Fruit fly (Drosophila melanogaster) whole organism, embryonic: ENCODE measurements around the gene Ada1-2.
A peak's percentile ranks its signal among the peaks of the same experiment; 100 is the strongest.

ENCODE experiments used
- B-H1 ChIP-seq: fragments of 200-800 bp; sonication (Bioruptor generic); IDR thresholded peaks from 3 replicates; pipeline ENCODE4 v1.3.6; 2022; ENCODE audit warnings: missing biosample characterization, missing genetic modification characterization
- B-H2 ChIP-seq: fragments of 200-800 bp; sonication (Bioruptor generic); optimal IDR thresholded peaks from 2 replicates; lab custom pipeline; 2018; ENCODE audit warnings: missing biosample characterization, mild to moderate bottlenecking, missing genetic modification characterization
- C15 ChIP-seq: fragments of 200-800 bp; sonication (Bioruptor generic); IDR thresholded peaks from 3 replicates; pipeline ENCODE4 v1.3.6; 2022; ENCODE audit warnings: missing biosample characterization, missing genetic modification characterization
- CG10462 ChIP-seq: fragments of 200-800 bp; sonication (Bioruptor generic); optimal IDR thresholded peaks from 2 replicates; lab custom pipeline; 2016; ENCODE audit warnings: missing biosample characterization, missing genetic modification characterization
- CG13775 ChIP-seq: fragments of 200-800 bp; sonication (Bioruptor generic); optimal IDR thresholded peaks from 3 replicates; lab custom pipeline; 2017; ENCODE audit warnings: missing biosample characterization, mild to moderate bottlenecking, missing genetic modification characterization
- CG14710 ChIP-seq: fragments of 200-800 bp; sonication (Bioruptor generic); optimal IDR thresholded peaks from 3 replicates; lab custom pipeline; 2019; ENCODE audit warnings: missing biosample characterization, mild to moderate bottlenecking, missing genetic modification characterization, moderate library complexity
- CG16815 ChIP-seq: fragments of 200-800 bp; sonication (Bioruptor generic); optimal IDR thresholded peaks from 3 replicates; lab custom pipeline; 2017; ENCODE audit warnings: missing biosample characterization, mild to moderate bottlenecking, missing genetic modification characterization
- CG17186 ChIP-seq: fragments of 200-800 bp; sonication (Bioruptor generic); optimal IDR thresholded peaks from 3 replicates; lab custom pipeline; 2017; ENCODE audit warnings: missing biosample characterization, missing genetic modification reagents, missing genetic modification characterization
- CG18262 ChIP-seq: fragments of 200-800 bp; optimal IDR thresholded peaks from 3 replicates; lab custom pipeline; 2019; ENCODE audit warnings: missing biosample characterization, mild to moderate bottlenecking, missing genetic modification characterization, moderate library complexity
- CG3065 ChIP-seq: fragments of 200-800 bp; sonication (Bioruptor generic); optimal IDR thresholded peaks from 2 replicates; lab custom pipeline; 2016; ENCODE audit warnings: missing biosample characterization, missing genetic modification characterization
- CG32532 ChIP-seq: fragments of 200-800 bp; sonication (Bioruptor generic); IDR thresholded peaks from 2 replicates; pipeline ENCODE4 v1.3.6; 2022; ENCODE audit warnings: missing biosample characterization, missing genetic modification characterization
- CG3281 ChIP-seq: fragments of 200-800 bp; sonication (Bioruptor generic); optimal IDR thresholded peaks from 3 replicates; lab custom pipeline; 2017; ENCODE audit warnings: missing biosample characterization, mild to moderate bottlenecking, missing genetic modification characterization
- CG3995 ChIP-seq: fragments of 200-800 bp; sonication (Bioruptor generic); optimal IDR thresholded peaks from 3 replicates; lab custom pipeline; 2016; ENCODE audit warnings: missing biosample characterization, missing genetic modification characterization
- CG4424 ChIP-seq: fragments of 200-800 bp; sonication (Bioruptor generic); optimal IDR thresholded peaks from 3 replicates; lab custom pipeline; 2016; ENCODE audit warnings: missing biosample characterization, missing genetic modification characterization
- CG4820 ChIP-seq: fragments of 200-800 bp; sonication (Bioruptor generic); optimal IDR thresholded peaks from 3 replicates; lab custom pipeline; 2016; ENCODE audit warnings: missing biosample characterization, missing genetic modification characterization
- CG5245 ChIP-seq: fragments of 200-800 bp; sonication (Bioruptor generic); optimal IDR thresholded peaks from 3 replicates; lab custom pipeline; 2016; ENCODE audit warnings: missing biosample characterization, missing genetic modification characterization
- CG6175 ChIP-seq: fragments of 200-800 bp; sonication (Bioruptor generic); IDR thresholded peaks from 3 replicates; pipeline ENCODE4 v1.3.6; 2022; ENCODE audit warnings: missing biosample characterization, missing genetic modification characterization
- CG6765 ChIP-seq: fragments of 200-800 bp; sonication (Bioruptor generic); optimal IDR thresholded peaks from 3 replicates; lab custom pipeline; 2017; ENCODE audit warnings: missing biosample characterization, mild to moderate bottlenecking, missing genetic modification characterization
- CG7271 ChIP-seq: fragments of 200-800 bp; sonication (Bioruptor generic); optimal IDR thresholded peaks from 2 replicates; lab custom pipeline; 2018; ENCODE audit warnings: missing biosample characterization, mild to moderate bottlenecking, missing genetic modification characterization, moderate library complexity
- CG8765 ChIP-seq: fragments of 200-800 bp; sonication (Bioruptor generic); IDR thresholded peaks from 2 replicates; pipeline ENCODE4 v1.3.6; 2022; ENCODE audit warnings: missing biosample characterization, missing genetic modification characterization
- Dfd ChIP-seq, 2 experiments: fragments of >200 bp; optimal IDR thresholded peaks; 2 replicates each; lab custom pipeline; 2017; ENCODE audit warnings: missing biosample characterization in 2 of 2, missing genetic modification characterization in 2 of 2
- Fer2 ChIP-seq: fragments of 200-800 bp; sonication (Bioruptor generic); optimal IDR thresholded peaks from 2 replicates; lab custom pipeline; 2018; ENCODE audit warnings: missing biosample characterization, mild to moderate bottlenecking, missing genetic modification characterization, moderate library complexity
- HmgD ChIP-seq: fragments of 200-800 bp; sonication (Bioruptor generic); optimal IDR thresholded peaks from 3 replicates; lab custom pipeline; 2016; ENCODE audit warnings: missing biosample characterization, missing genetic modification characterization
- Hr78 ChIP-seq, 2 experiments: fragments of 200-800 bp in 1 of 2; fragments of >200 bp in 1 of 2; sonication (Bioruptor generic) in 1 of 2; optimal IDR thresholded peaks; 2 replicates each; lab custom pipeline; 2017 to 2019; ENCODE audit warnings: missing biosample characterization in 2 of 2, missing genetic modification characterization in 2 of 2, mild to moderate bottlenecking in 1 of 2, moderate library complexity in 1 of 2
- MBD-R2 ChIP-seq: fragments of 200-800 bp; sonication (Bioruptor generic); IDR thresholded peaks from 2 replicates; pipeline ENCODE4 v1.3.6; 2022; ENCODE audit warnings: missing biosample characterization, missing genetic modification characterization
- MESR4 ChIP-seq: fragments of 200-800 bp; sonication (Bioruptor generic); optimal IDR thresholded peaks from 2 replicates; lab custom pipeline; 2018; ENCODE audit warnings: missing biosample characterization, mild to moderate bottlenecking, missing genetic modification characterization, moderate library complexity
- MTF-1 ChIP-seq: fragments of 200-800 bp; sonication (Bioruptor generic); optimal IDR thresholded peaks from 2 replicates; lab custom pipeline; 2018; ENCODE audit warnings: missing biosample characterization, mild to moderate bottlenecking, missing genetic modification characterization, borderline replicate concordance
- NK7.1 ChIP-seq: fragments of 200-800 bp; sonication (Bioruptor generic); optimal IDR thresholded peaks from 3 replicates; lab custom pipeline; 2016; ENCODE audit warnings: missing biosample characterization, missing genetic modification characterization
- Nf-YA ChIP-seq: fragments of 200-800 bp; sonication (Bioruptor generic); IDR thresholded peaks from 2 replicates; pipeline ENCODE4 v1.3.6; 2022; ENCODE audit warnings: missing biosample characterization, missing genetic modification characterization
- PHDP ChIP-seq: fragments of 200-800 bp; sonication (Bioruptor generic); optimal IDR thresholded peaks from 3 replicates; lab custom pipeline; 2018; ENCODE audit warnings: missing biosample characterization, mild to moderate bottlenecking, missing genetic modification characterization, moderate library complexity
- Sry-β ChIP-seq: fragments of 200-800 bp; sonication (Bioruptor generic); optimal IDR thresholded peaks from 2 replicates; lab custom pipeline; 2018; ENCODE audit warnings: missing biosample characterization, mild to moderate bottlenecking, missing genetic modification characterization, moderate library complexity
- Taf1 ChIP-seq: fragments of 200-800 bp; sonication (Bioruptor generic); IDR thresholded peaks from 2 replicates; pipeline ENCODE4 v1.3.6; 2022; ENCODE audit warnings: missing biosample characterization, missing genetic modification characterization
- abd-A ChIP-seq: fragments of 200-800 bp; sonication (Bioruptor generic); optimal IDR thresholded peaks from 3 replicates; lab custom pipeline; 2019; ENCODE audit warnings: missing biosample characterization, mild to moderate bottlenecking, missing genetic modification characterization, moderate library complexity
- amos ChIP-seq: fragments of 200-800 bp; sonication (Bioruptor generic); IDR thresholded peaks from 2 replicates; pipeline ENCODE4 v1.3.6; 2022; ENCODE audit warnings: missing biosample characterization, missing genetic modification characterization; ENCODE audit not compliant: partially characterized antibody
- ara ChIP-seq: fragments of 200-800 bp; sonication (Bioruptor generic); IDR thresholded peaks from 2 replicates; pipeline ENCODE4 v1.3.6; 2022; ENCODE audit warnings: missing biosample characterization, missing genetic modification characterization
- dpn ChIP-seq, 2 experiments: fragments of 200-800 bp; sonication (Bioruptor generic); optimal IDR thresholded peaks; 3 replicates each; lab custom pipeline; 2016; ENCODE audit warnings: missing biosample characterization in 2 of 2, missing genetic modification characterization in 2 of 2
- dysf ChIP-seq: fragments of 200-800 bp; sonication (Bioruptor generic); IDR thresholded peaks from 3 replicates; pipeline ENCODE4 v1.3.6; 2022; ENCODE audit warnings: missing biosample characterization, missing genetic modification characterization
- emc ChIP-seq: fragments of 200-800 bp; sonication (Bioruptor generic); optimal IDR thresholded peaks from 2 replicates; lab custom pipeline; 2016; ENCODE audit warnings: missing biosample characterization, missing genetic modification characterization
- eve ChIP-seq, 2 experiments: fragments of >200 bp; optimal IDR thresholded peaks; 2 replicates each; lab custom pipeline; 2017; ENCODE audit warnings: missing biosample characterization in 2 of 2, missing genetic modification characterization in 2 of 2
- exex ChIP-seq: fragments of 200-800 bp; sonication (Bioruptor generic); optimal IDR thresholded peaks from 4 replicates; lab custom pipeline; 2018; ENCODE audit warnings: missing biosample characterization, mild to moderate bottlenecking, missing genetic modification characterization, moderate library complexity
- fd102C ChIP-seq: fragments of 200-800 bp; sonication (Bioruptor generic); optimal IDR thresholded peaks from 2 replicates; lab custom pipeline; 2018; ENCODE audit warnings: missing biosample characterization, mild to moderate bottlenecking, missing genetic modification characterization, moderate library complexity
- gfzf ChIP-seq: fragments of 200-800 bp; sonication (Bioruptor generic); optimal IDR thresholded peaks from 2 replicates; lab custom pipeline; 2016; ENCODE audit warnings: missing biosample characterization, mild to moderate bottlenecking, missing genetic modification characterization, moderate library complexity
- insv ChIP-seq, 2 experiments: fragments of 200-800 bp; sonication (Bioruptor generic); optimal IDR thresholded peaks; 3 replicates each; lab custom pipeline; 2016 to 2018; ENCODE audit warnings: missing biosample characterization in 2 of 2, missing genetic modification characterization in 2 of 2
- jumu ChIP-seq: fragments of 200-800 bp; sonication (Bioruptor generic); optimal IDR thresholded peaks from 3 replicates; lab custom pipeline; 2016; ENCODE audit warnings: missing biosample characterization, missing genetic modification characterization
- kay ChIP-seq: fragments of 200-800 bp; sonication (Bioruptor generic); optimal IDR thresholded peaks from 2 replicates; lab custom pipeline; 2016; ENCODE audit warnings: missing biosample characterization, missing genetic modification characterization
- kni ChIP-seq: fragments of 200-800 bp; sonication (Bioruptor generic); optimal IDR thresholded peaks from 3 replicates; lab custom pipeline; 2017; ENCODE audit warnings: mild to moderate bottlenecking, missing biosample characterization, missing genetic modification reagents, missing genetic modification characterization
- nerfin-1 ChIP-seq: fragments of 200-800 bp; sonication (Bioruptor generic); optimal IDR thresholded peaks from 3 replicates; lab custom pipeline; 2019; ENCODE audit warnings: missing biosample characterization, mild to moderate bottlenecking, missing genetic modification characterization, moderate library complexity
- pzg ChIP-seq: fragments of 200-800 bp; sonication (Bioruptor generic); optimal IDR thresholded peaks from 3 replicates; lab custom pipeline; 2018; ENCODE audit warnings: missing biosample characterization, mild to moderate bottlenecking, missing genetic modification characterization, moderate library complexity
- wor ChIP-seq: fragments of 200-800 bp; sonication (Bioruptor generic); IDR thresholded peaks from 2 replicates; pipeline ENCODE4 v1.3.6; 2022; ENCODE audit warnings: missing biosample characterization, missing genetic modification characterization

The Ada1-2 gene

DNA sequence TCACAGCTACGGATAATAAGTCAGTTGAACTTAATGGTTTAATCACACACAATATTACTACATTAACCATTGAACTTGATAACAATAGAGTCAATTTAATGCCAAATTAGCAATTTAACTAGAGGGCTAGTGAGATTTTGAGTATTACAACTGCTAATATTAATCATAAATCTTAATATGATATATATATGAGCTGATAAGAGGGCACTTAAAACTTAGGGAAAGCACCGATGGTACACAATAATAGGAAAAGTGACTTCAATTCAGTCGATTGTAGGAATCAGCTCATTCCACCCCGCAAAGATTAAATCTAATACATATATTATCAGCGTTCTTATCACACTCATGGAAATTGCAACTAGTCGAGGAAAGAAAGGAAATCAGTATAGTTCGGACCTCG is 11.5 kb upstream of the Ada1-2 start, which contains the start of gene CG16965:
Gene CG16965 (plus strand): TSS at position 382 of the 400 bp plus-strand sequence.
- TF ChIP-seq emc (GFP tag; lab: Kevin White, UChicago), result no peak
- TF ChIP-seq exex, result peak; percentile 59
- no peak for TF ChIP-seq CG6765 (GFP tag; lab: Kevin White, UChicago)
- TF ChIP-seq wor (GFP tag; lab: Robert Waterston, UW), result no peak
- no peak for TF ChIP-seq nerfin-1 (tag; lab: Kevin White, UChicago)
- TF ChIP-seq B-H2, result no peak
- no peak for TF ChIP-seq amos (GFP tag; lab: Robert Waterston, UW)

DNA sequence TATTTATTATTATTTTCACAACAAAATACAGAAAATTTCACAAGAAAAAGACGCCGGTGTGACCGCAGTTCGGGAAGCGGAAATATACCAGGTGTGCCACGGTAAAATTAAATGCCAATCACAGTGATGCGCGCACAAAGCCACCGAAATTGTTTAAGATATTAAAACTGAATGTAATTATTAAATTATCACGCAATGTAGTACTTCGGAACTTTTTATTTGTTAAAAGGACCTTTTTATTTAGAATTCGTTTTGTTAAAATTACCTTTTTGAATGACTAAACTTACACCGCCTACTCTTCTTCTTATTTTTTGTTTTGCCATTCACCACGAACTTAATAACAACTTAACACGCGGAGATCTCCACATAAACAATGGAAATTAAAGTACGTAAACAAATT is 4.8 kb upstream of the Ada1-2 start, which contains the start of the genes CG6686 and CG34163:
Gene CG6686 (minus strand): TSS at position 95 of the 400 bp plus-strand sequence.
Gene CG34163 (plus strand): TSS at position 326 of the 400 bp plus-strand sequence.
- TF ChIP-seq abd-A (tag; lab: Kevin White, UChicago) (no peak), CG4820 (peak; percentile 42), C15 (no peak), Fer2 (tag; lab: Kevin White, UChicago) (no peak), ara (GFP tag; lab: Robert Waterston, UW) (peak; percentile 34; the same call in 1 of the 2 replicates), fd102C (no peak), CG14710 (peak; percentile 83), Hr78 (GFP tag; optimal IDR thresholded peaks at IDR 0.05; lab: Kevin White, UChicago) (no peak), CG4424 (peak; percentile 25), CG10462 (GFP tag; lab: Kevin White, UChicago) (peak; percentile 37), CG8765 (GFP tag; lab: Robert Waterston, UW) (no peak), Nf-YA (no peak), CG5245 (no peak), pzg (GFP tag; lab: Kevin White, UChicago) (peak; percentile 63), CG7271 (tag; lab: Kevin White, UChicago) (peak; percentile 61), CG18262 (tag; lab: Kevin White, UChicago) (peak; percentile 24), PHDP (tag; lab: Kevin White, UChicago) (peak; percentile 6), CG16815 (no peak), MESR4 (GFP tag; lab: Kevin White, UChicago) (peak; percentile 0), dpn (GFP tag; optimal IDR thresholded peaks at IDR 0.05; lab: Kevin White, UChicago) (peak; percentile 20 to 44), jumu (GFP tag; lab: Kevin White, UChicago) (peak; percentile 53), insv (GFP tag; optimal IDR thresholded peaks at IDR 0.05; lab: Kevin White, UChicago) (peak in 1 of 2 experiments; percentile 3), eve (GFP tag; optimal IDR thresholded peaks at IDR 0.05; lab: Kevin White, UChicago) (no peak), dysf (GFP tag; lab: Robert Waterston, UW) (no peak; the same call in 2 of the 3 replicates), CG3065 (no peak), kni (GFP tag; lab: Kevin White, UChicago) (no peak), Taf1 (no peak), gfzf (GFP tag; lab: Kevin White, UChicago) (peak; percentile 83), CG17186 (GFP tag; lab: Kevin White, UChicago) (peak; percentile 88), kay (no peak), CG3281 (peak; percentile 35), HmgD (GFP tag; lab: Kevin White, UChicago) (peak; percentile 34), CG6175 (GFP tag; lab: Robert Waterston, UW) (no peak), Sry-β (GFP tag; lab: Kevin White, UChicago) (peak; percentile 77), CG32532 (GFP tag; lab: Robert Waterston, UW) (no peak), B-H1 (GFP tag; lab: Robert Waterston, UW) (no peak), Dfd (GFP tag; optimal IDR thresholded peaks at IDR 0.05; lab: Kevin White, UChicago) (no peak), NK7.1 (no peak), MBD-R2 (GFP tag; lab: Robert Waterston, UW) (peak; percentile 89), CG13775 (GFP tag; lab: Kevin White, UChicago) (peak; percentile 42), CG3995 (peak; percentile 31), MTF-1 (GFP tag; lab: Kevin White, UChicago) (no peak)
